Worm (Caenorhabditis elegans) whole organism, L2 larva: ENCODE measurements around the gene F32E10.9.

Source experiments
- ceh-82 ChIP-seq: fragments of 150-350 bp; optimal IDR thresholded peaks from 2 replicates; lab custom pipeline; 2014; ENCODE audit warnings: missing biosample characterization, missing genetic modification characterization
- lin-39 ChIP-seq: fragments of 150-350 bp; optimal IDR thresholded peaks from 2 replicates; lab custom pipeline; 2014; ENCODE audit warnings: missing biosample characterization, missing genetic modification reagents, missing genetic modification characterization
- mdl-1 ChIP-seq, 2 experiments: fragments of 150-350 bp in 1 of 2; sonication (generic microtip) in 1 of 2; optimal IDR thresholded peaks; 2 replicates each; lab custom pipeline; 2017; ENCODE audit warnings: missing biosample characterization in 2 of 2, missing genetic modification characterization in 2 of 2
- nhr-23 ChIP-seq: fragments of 150-350 bp; optimal IDR thresholded peaks from 2 replicates; lab custom pipeline; 2014; ENCODE audit warnings: missing biosample characterization, missing genetic modification reagents, missing genetic modification characterization
- nhr-237 ChIP-seq: fragments of 150-350 bp; optimal IDR thresholded peaks from 2 replicates; lab custom pipeline; 2014; ENCODE audit warnings: missing biosample characterization, missing genetic modification characterization
- nhr-77 ChIP-seq: fragments of 150-350 bp; optimal IDR thresholded peaks from 2 replicates; lab custom pipeline; 2014; ENCODE audit warnings: missing biosample characterization, missing genetic modification characterization
- skn-1 ChIP-seq: sonication (generic microtip); optimal IDR thresholded peaks from 2 replicates; lab custom pipeline; 2017; ENCODE audit warnings: missing biosample characterization, missing genetic modification characterization
- snpc-4 ChIP-seq: fragments of 150-350 bp; optimal IDR thresholded peaks from 2 replicates; lab custom pipeline; 2014; ENCODE audit warnings: missing biosample characterization, missing genetic modification characterization
- unc-55 ChIP-seq: fragments of 150-350 bp; sonication (generic microtip); optimal IDR thresholded peaks from 3 replicates; lab custom pipeline; 2014; ENCODE audit warnings: missing biosample characterization, missing genetic modification reagents, missing genetic modification characterization
- unc-62 ChIP-seq: fragments of 150-350 bp; optimal IDR thresholded peaks from 2 replicates; lab custom pipeline; 2014; ENCODE audit warnings: missing biosample characterization, missing genetic modification reagents, missing genetic modification characterization
- zag-1 ChIP-seq: fragments of 150-350 bp; optimal IDR thresholded peaks from 2 replicates; lab custom pipeline; 2014; ENCODE audit warnings: missing biosample characterization, missing genetic modification characterization
- ztf-4 ChIP-seq: fragments of 150-350 bp; optimal IDR thresholded peaks from 2 replicates; lab custom pipeline; 2014; ENCODE audit warnings: missing biosample characterization, missing genetic modification characterization

DNA sequence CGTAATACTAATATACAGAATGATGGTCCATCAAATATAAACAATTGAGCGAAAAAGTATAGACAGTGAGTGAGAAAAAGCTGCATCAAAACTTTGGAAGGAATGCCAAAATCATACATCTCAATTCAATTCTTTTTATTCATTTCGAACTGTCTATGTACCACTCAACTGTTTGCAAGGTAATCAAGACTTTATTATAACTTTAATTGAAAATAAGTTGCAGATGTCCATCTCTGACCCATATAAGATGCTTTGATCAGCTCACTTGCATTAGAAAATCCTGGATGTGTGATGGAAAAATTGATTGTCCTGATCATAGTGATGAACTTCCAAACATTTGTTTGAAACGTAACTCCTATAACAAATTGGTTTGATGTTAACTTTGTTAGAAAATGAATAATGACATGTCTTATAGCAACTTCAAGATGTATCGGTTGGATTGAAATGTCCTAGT lies 3.8 kb upstream of the F32E10.9 start, which contains the start of gene F32E10.8:
- TF ChIP-seq ceh-82 (no peak), skn-1 (tag; lab: Kevin White, UChicago) (no peak), snpc-4 (tag; lab: Kevin White, UChicago) (no peak), nhr-23 (no peak), zag-1 (tag; lab: Kevin White, UChicago) (no peak), unc-62 (GFP tag; lab: Kevin White, UChicago) (no peak), lin-39 (tag; lab: Kevin White, UChicago) (no peak), nhr-77 (tag; lab: Kevin White, UChicago) (no peak), ztf-4 (tag; lab: Kevin White, UChicago) (no peak), unc-55 (no peak), nhr-237 (tag; lab: Kevin White, UChicago) (no peak), mdl-1 (tag; optimal IDR thresholded peaks at IDR 0.05; lab: Kevin White, UChicago) (no peak)
